Worm (Caenorhabditis elegans): Measurements from ENCODE around the gene clec-234.

- TF ChIP-seq flt-1 (GFP tag; IDR thresholded peaks at IDR 0.05) (no peak), ztf-23 (GFP tag; IDR thresholded peaks at IDR 0.05) (no peak), ref-1 (GFP tag; conservative IDR thresholded peaks at IDR 0.05) (no peak), cog-1 (tag; optimal IDR thresholded peaks at IDR 0.05) (no peak), ztf-29 (GFP tag; IDR thresholded peaks at IDR 0.05) (no peak), med-1 (GFP tag; optimal IDR thresholded peaks at IDR 0.05; ENCODE audit: insufficient read depth) (no peak), T22C8.4 (GFP tag; IDR thresholded peaks at IDR 0.05) (no peak), tab-1 (GFP tag; IDR thresholded peaks at IDR 0.05) (no peak), klf-2 (GFP tag; conservative IDR thresholded peaks at IDR 0.05) (no peak)
These were observed 12.8 kb upstream of the clec-234 start for ce11 chrV:16446191-16446590.
